Worm (Caenorhabditis elegans): ENCODE data around the gene orc-5.

The orc-5 gene

DNA sequence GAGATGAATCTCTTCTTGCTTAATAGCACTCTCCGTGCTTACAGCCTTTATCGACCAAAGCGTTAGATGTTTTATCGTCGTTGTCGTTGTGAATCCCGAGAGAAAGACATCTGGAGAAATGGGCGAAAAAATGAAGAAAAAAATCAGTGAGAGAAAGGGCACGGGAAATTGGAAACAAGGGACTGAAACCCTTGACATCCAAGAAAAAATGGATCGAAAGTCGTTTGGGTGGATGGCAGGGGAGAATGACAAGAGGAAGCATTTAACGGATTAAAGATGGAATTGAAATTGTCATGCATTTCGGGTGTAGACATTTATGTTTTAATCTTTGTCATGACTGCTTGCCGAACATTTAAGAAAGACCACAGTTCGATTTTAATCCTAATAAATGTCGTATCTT is 39.4 kb upstream of the orc-5 start, which contains the start of gene inpp-1:
Gene inpp-1 (minus strand): TSS at position 101 of the 400 bp plus-strand sequence.
- peak; percentile 25 for TF ChIP-seq dsc-1 (tag; optimal IDR thresholded peaks at IDR 0.05)
- no peak for TF ChIP-seq zag-1 (tag; optimal IDR thresholded peaks at IDR 0.05)
- TF ChIP-seq hlh-4 (tag; optimal IDR thresholded peaks at IDR 0.05) = no peak
- no peak for TF ChIP-seq unc-62 (GFP tag; optimal IDR thresholded peaks at IDR 0.05)
- TF ChIP-seq ceh-8 (GFP tag; optimal IDR thresholded peaks at IDR 0.05) = no peak
- no peak for TF ChIP-seq pqm-1 (tag; optimal IDR thresholded peaks at IDR 0.05)
- no peak for TF ChIP-seq tbx-2 (tag; optimal IDR thresholded peaks at IDR 0.05)
- TF ChIP-seq lin-35 (GFP tag; optimal IDR thresholded peaks at IDR 0.05) = no peak

DNA sequence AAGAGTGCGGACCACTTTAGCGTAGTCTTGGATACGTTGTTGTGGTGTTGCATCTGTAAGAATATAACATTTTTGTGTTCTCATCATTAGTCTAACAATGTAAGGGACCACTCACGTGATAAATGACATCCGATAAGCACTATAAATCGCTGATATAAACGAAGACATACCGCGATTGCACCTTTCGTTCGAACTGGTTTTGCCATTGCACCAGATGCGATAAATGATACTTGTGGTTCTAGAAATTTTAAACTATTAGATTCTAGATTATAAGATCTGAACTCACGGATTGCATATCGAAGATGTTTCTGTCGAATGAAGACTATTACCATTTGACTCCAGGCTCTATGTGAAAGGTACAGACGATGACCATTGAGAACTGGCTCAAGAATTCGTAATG is 36.9 kb upstream of the orc-5 start:
- no peak for TF ChIP-seq pax-3 (tag; optimal IDR thresholded peaks at IDR 0.05)
- no peak for TF ChIP-seq nhr-85 (tag)
- TF ChIP-seq ceh-82 (tag; optimal IDR thresholded peaks at IDR 0.05) = no peak
- TF ChIP-seq nhr-47 (tag; optimal IDR thresholded peaks at IDR 0.05) = no peak
- TF ChIP-seq nhr-71 (tag; optimal IDR thresholded peaks at IDR 0.05) = no peak

DNA sequence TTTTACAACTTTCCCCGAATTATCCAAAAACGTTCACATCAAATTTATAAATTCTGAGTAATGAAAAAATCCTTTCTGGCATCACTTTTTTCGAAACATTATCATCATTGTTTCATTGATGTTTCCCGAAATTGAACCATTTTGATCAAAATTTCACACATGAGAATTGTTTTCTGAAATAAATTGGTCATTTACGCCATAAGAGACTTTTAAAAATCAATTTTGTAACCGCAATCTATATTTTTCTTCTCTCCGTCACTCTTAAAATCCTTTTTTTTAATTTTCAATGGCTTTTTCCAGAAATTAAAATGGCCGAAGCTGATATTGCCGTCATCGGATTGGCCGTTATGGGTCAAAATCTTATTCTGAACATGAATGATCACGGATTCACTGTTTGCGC is 35.0 kb upstream of the orc-5 start, which contains the start of gene T25B9.9:
Gene T25B9.9 (plus strand): TSS at position 301 of the 400 bp plus-strand sequence.
- TF ChIP-seq ceh-82 (tag; optimal IDR thresholded peaks at IDR 0.05) = no peak
- no peak for TF ChIP-seq nhr-90 (tag; optimal IDR thresholded peaks at IDR 0.05; ENCODE audit: poor library complexity)
- no peak for TF ChIP-seq dpl-1 (GFP tag; optimal IDR thresholded peaks at IDR 0.05)
- no peak for TF ChIP-seq isw-1 (GFP tag; IDR thresholded peaks at IDR 0.05)
- TF ChIP-seq ceh-90 (tag; optimal IDR thresholded peaks at IDR 0.05) = no peak
- no peak for TF ChIP-seq swsn-7 (tag; optimal IDR thresholded peaks at IDR 0.05)
- no peak for TF ChIP-seq ces-1 (GFP tag; optimal IDR thresholded peaks at IDR 0.05)
- TF ChIP-seq nhr-77 (tag; optimal IDR thresholded peaks at IDR 0.05) = no peak
- no peak for TF ChIP-seq alr-1 (tag; optimal IDR thresholded peaks at IDR 0.05; ENCODE audit: borderline replicate concordance)
- no peak for TF ChIP-seq C16A3.4 (tag; optimal IDR thresholded peaks at IDR 0.05)
- no peak for TF ChIP-seq fkh-8 (tag; optimal IDR thresholded peaks at IDR 0.05)
- no peak for TF ChIP-seq vab-15 (tag; optimal IDR thresholded peaks at IDR 0.05)
- TF ChIP-seq pax-3 (tag; optimal IDR thresholded peaks at IDR 0.05) = no peak
- no peak for TF ChIP-seq efl-3 (GFP tag; optimal IDR thresholded peaks at IDR 0.05)
- TF ChIP-seq aha-1 (tag; optimal IDR thresholded peaks at IDR 0.05) = no peak
- no peak for TF ChIP-seq nhr-20 (tag; optimal IDR thresholded peaks at IDR 0.05)
- no peak for TF ChIP-seq nhr-28 (tag; optimal IDR thresholded peaks at IDR 0.05)
- TF ChIP-seq nhr-85 (tag) = no peak
- no peak for TF ChIP-seq blmp-1 (tag; optimal IDR thresholded peaks at IDR 0.05)
- no peak for TF ChIP-seq nhr-71 (tag; optimal IDR thresholded peaks at IDR 0.05)

DNA sequence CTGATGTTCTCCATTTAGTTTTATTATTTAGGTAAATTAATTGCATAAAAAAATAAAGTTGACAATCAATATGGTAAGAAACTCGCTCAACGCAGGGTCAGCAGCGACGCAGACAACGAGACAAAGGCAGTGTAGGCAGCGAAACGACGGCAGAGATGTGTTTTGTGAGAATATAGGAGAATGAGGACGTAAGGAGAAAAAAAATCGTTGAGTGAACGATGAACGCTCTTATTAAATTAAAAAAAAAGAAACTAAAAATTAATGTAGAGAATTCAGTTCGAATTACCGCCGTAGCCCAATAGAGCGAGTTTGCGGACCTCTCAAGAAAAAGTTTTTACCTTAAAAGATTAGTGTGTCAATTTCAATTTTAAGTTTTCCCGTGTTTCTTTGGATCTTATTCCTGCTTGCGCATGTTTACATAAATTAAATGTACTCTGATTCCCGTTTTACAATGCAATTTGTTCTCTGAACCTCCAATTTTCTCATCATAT is 33.8 kb upstream of the orc-5 start, which contains the start of gene T25B9.8:
Gene T25B9.8 (minus strand): TSS at position 51 of the 491 bp plus-strand sequence.
- TF ChIP-seq nhr-77 (tag; optimal IDR thresholded peaks at IDR 0.05) (no peak), rnt-1 (tag; optimal IDR thresholded peaks at IDR 0.05) (peak; percentile 23), lsy-2 (tag; optimal IDR thresholded peaks at IDR 0.05) (peak in 1 of 2 experiments; percentile 18), lin-35 (GFP tag; optimal IDR thresholded peaks at IDR 0.05) (peak; percentile 1 to 44), dpl-1 (GFP tag; optimal IDR thresholded peaks at IDR 0.05) (peak in 2 of 3 experiments; percentile 40 to 58), efl-1 (optimal IDR thresholded peaks at IDR 0.05) (peak in 1 of 2 experiments; percentile 42), efl-1 (GFP tag; optimal IDR thresholded peaks at IDR 0.05 in 1 of 2) (peak; percentile 61 to 93), ceh-82 (tag; optimal IDR thresholded peaks at IDR 0.05) (no peak), ama-1 (optimal IDR thresholded peaks at IDR 0.05) (no peak), lin-14 (GFP tag; optimal IDR thresholded peaks at IDR 0.05) (peak; percentile 19), ces-1 (GFP tag; optimal IDR thresholded peaks at IDR 0.05) (no peak), nhr-237 (tag; optimal IDR thresholded peaks at IDR 0.05) (no peak)
